Fruit fly (Drosophila melanogaster) whole organism, adult: ENCODE data around the gene CG32640.
A peak's percentile ranks its signal among the peaks of the same experiment; 100 is the strongest.
"Not testable (repeated sequence)": the region's sequence is repeated elsewhere in the genome, so short reads cannot be mapped to it uniquely, and the experiment has no call there.

ENCODE experiments used
- CG11617 ChIP-seq: fragments of 200-800 bp; sonication (Bioruptor generic); optimal IDR thresholded peaks from 2 replicates; lab custom pipeline; 2017; ENCODE audit warnings: mild to moderate bottlenecking, missing biosample characterization, missing genetic modification reagents, missing genetic modification characterization
- CG12768 ChIP-seq: fragments of 200-800 bp; sonication (Bioruptor generic); optimal IDR thresholded peaks from 2 replicates; lab custom pipeline; 2017; ENCODE audit warnings: missing biosample characterization, missing genetic modification characterization, mild to moderate bottlenecking, moderate library complexity, missing genetic modification reagents
- CG14711 ChIP-seq: fragments of 200-800 bp; sonication (Bioruptor generic); optimal IDR thresholded peaks from 2 replicates; lab custom pipeline; 2018; ENCODE audit warnings: missing biosample characterization, mild to moderate bottlenecking, missing genetic modification characterization, moderate library complexity
- CG1620 ChIP-seq: fragments of 200-800 bp; sonication (Bioruptor generic); optimal IDR thresholded peaks from 2 replicates; lab custom pipeline; 2016; ENCODE audit warnings: missing biosample characterization, missing genetic modification characterization
- CG33017 ChIP-seq: fragments of 200-800 bp; sonication (Bioruptor generic); optimal IDR thresholded peaks from 2 replicates; lab custom pipeline; 2018; ENCODE audit warnings: missing biosample characterization, mild to moderate bottlenecking, missing genetic modification characterization, moderate library complexity
- CG5204 ChIP-seq: fragments of 200-800 bp; sonication (Bioruptor generic); optimal IDR thresholded peaks from 2 replicates; lab custom pipeline; 2016; ENCODE audit warnings: missing biosample characterization, missing genetic modification characterization
- CG7045 ChIP-seq: fragments of 200-800 bp; sonication (Bioruptor generic); optimal IDR thresholded peaks from 2 replicates; lab custom pipeline; 2017; ENCODE audit warnings: missing biosample characterization, mild to moderate bottlenecking, missing genetic modification characterization
- CG7101 ChIP-seq: fragments of 200-800 bp; sonication (Bioruptor generic); optimal IDR thresholded peaks from 2 replicates; lab custom pipeline; 2018; ENCODE audit warnings: missing biosample characterization, mild to moderate bottlenecking, missing genetic modification characterization, moderate library complexity
- Clk ChIP-seq: fragments of 200-800 bp; sonication (Bioruptor generic); optimal IDR thresholded peaks from 2 replicates; lab custom pipeline; 2017; ENCODE audit warnings: missing biosample characterization, missing genetic modification characterization
- Crg-1 ChIP-seq: fragments of 200-800 bp; sonication (Bioruptor generic); optimal IDR thresholded peaks from 2 replicates; lab custom pipeline; 2016; ENCODE audit warnings: missing biosample characterization, missing genetic modification characterization
- Hr96 ChIP-seq: fragments of 200-800 bp; sonication (Bioruptor generic); optimal IDR thresholded peaks from 2 replicates; lab custom pipeline; 2016; ENCODE audit warnings: missing biosample characterization, missing genetic modification characterization
- Mnt ChIP-seq: fragments of 200-800 bp; sonication (Bioruptor generic); optimal IDR thresholded peaks from 2 replicates; lab custom pipeline; 2016; ENCODE audit warnings: missing biosample characterization, mild to moderate bottlenecking, missing genetic modification characterization
- bab1 ChIP-seq: fragments of 200-800 bp; sonication (Bioruptor generic); optimal IDR thresholded peaks from 3 replicates; lab custom pipeline; 2019; ENCODE audit warnings: missing biosample characterization, mild to moderate bottlenecking, missing genetic modification characterization, moderate library complexity
- cic ChIP-seq: fragments of 200-800 bp; sonication (Bioruptor generic); optimal IDR thresholded peaks from 2 replicates; lab custom pipeline; 2017; ENCODE audit warnings: missing biosample characterization, mild to moderate bottlenecking, missing genetic modification characterization, moderate library complexity
- cnc ChIP-seq, 2 experiments: fragments of >200 bp; optimal IDR thresholded peaks; 2 replicates each; lab custom pipeline; 2017
- kay ChIP-seq: fragments of 200-800 bp; sonication (Bioruptor generic); peaks from one replicate; lab custom pipeline; 2016; ENCODE audit warnings: missing biosample characterization, missing genetic modification characterization, borderline replicate concordance
- ovo ChIP-seq: fragments of 200-800 bp; sonication (Bioruptor generic); optimal IDR thresholded peaks from 2 replicates; lab custom pipeline; 2016; ENCODE audit warnings: missing biosample characterization, missing genetic modification characterization
- pad ChIP-seq: fragments of 200-800 bp; sonication (Bioruptor generic); optimal IDR thresholded peaks from 3 replicates; lab custom pipeline; 2017; ENCODE audit warnings: missing biosample characterization, missing genetic modification characterization, mild to moderate bottlenecking, moderate library complexity, missing genetic modification reagents
- tj ChIP-seq: fragments of 200-800 bp; sonication (Bioruptor generic); optimal IDR thresholded peaks from 3 replicates; lab custom pipeline; 2017; ENCODE audit warnings: missing biosample characterization, mild to moderate bottlenecking, missing genetic modification characterization, moderate library complexity
- toe ChIP-seq: fragments of 200-800 bp; sonication (Bioruptor generic); optimal IDR thresholded peaks from 2 replicates; lab custom pipeline; 2016; ENCODE audit warnings: missing biosample characterization, missing genetic modification characterization

The CG32640 gene

dm6 chrX:13172865-13173264, 4.9 kb upstream of the CG32640 start:
- no peak for TF ChIP-seq Clk (GFP tag; lab: Kevin White, UChicago)
- no peak for TF ChIP-seq CG33017 (tag; lab: Kevin White, UChicago)
- no peak for TF ChIP-seq CG11617 (GFP tag; lab: Kevin White, UChicago)
- no peak for TF ChIP-seq CG7045
- TF ChIP-seq CG7101 (tag; lab: Kevin White, UChicago) = no peak
- no peak for TF ChIP-seq toe (GFP tag; lab: Kevin White, UChicago)
- no peak for TF ChIP-seq tj (GFP tag; lab: Kevin White, UChicago)

dm6 chrX:13184178-13184577, 6.4 kb downstream of the CG32640 start, which contains the start of gene CG32641:
Gene CG32641 (plus strand): TSS chrX:13184478.
- TF ChIP-seq CG5204 (GFP tag; lab: Kevin White, UChicago); cic (GFP tag; lab: Kevin White, UChicago); CG12768: not testable (repeated sequence)

- no peak for TF ChIP-seq CG5204 (GFP tag; lab: Kevin White, UChicago)
- TF ChIP-seq cic (GFP tag; lab: Kevin White, UChicago) = peak; percentile 40
Measured at dm6 chrX:13189032-13189431, 11.2 kb downstream of the CG32640 start, which contains the start of gene Lgr4. Gene Lgr4 (minus strand): TSS chrX:13189164.

dm6 chrX:13191783-13192182, 14.0 kb downstream of the CG32640 start, which contains the start of gene CG12723:
Gene CG12723 (minus strand): TSS chrX:13191883.
- TF ChIP-seq toe (GFP tag; lab: Kevin White, UChicago) (no peak), CG11617 (GFP tag; lab: Kevin White, UChicago) (no peak)

- TF ChIP-seq tj (GFP tag; lab: Kevin White, UChicago) (no peak), Hr96 (GFP tag; lab: Kevin White, UChicago) (no peak), CG5204 (GFP tag; lab: Kevin White, UChicago) (no peak), Mnt (GFP tag; lab: Kevin White, UChicago) (no peak), Crg-1 (GFP tag; lab: Kevin White, UChicago) (no peak), toe (GFP tag; lab: Kevin White, UChicago) (no peak), CG11617 (GFP tag; lab: Kevin White, UChicago) (no peak), CG7101 (tag; lab: Kevin White, UChicago) (no peak), kay (no peak), CG1620 (GFP tag; lab: Kevin White, UChicago) (no peak), pad (no peak), cic (GFP tag; lab: Kevin White, UChicago) (no peak), CG33017 (tag; lab: Kevin White, UChicago) (no peak), CG7045 (no peak), CG12768 (no peak), CG14711 (tag; lab: Kevin White, UChicago) (no peak)
Measured at dm6 chrX:13192239-13192638, 14.4 kb downstream of the CG32640 start.

- TF ChIP-seq CG33017 (tag; lab: Kevin White, UChicago) (no peak), ovo (GFP tag; lab: Kevin White, UChicago) (no peak), bab1 (GFP tag; lab: Kevin White, UChicago) (no peak), CG14711 (tag; lab: Kevin White, UChicago) (no peak), CG7045 (no peak), CG5204 (GFP tag; lab: Kevin White, UChicago) (no peak)
Measured at dm6 chrX:13194249-13194648, 16.4 kb downstream of the CG32640 start, which contains the start of gene Coq5. Gene Coq5 (minus strand): TSS chrX:13194551.

- TF ChIP-seq CG11617 (GFP tag; lab: Kevin White, UChicago) = no peak
- TF ChIP-seq CG5204 (GFP tag; lab: Kevin White, UChicago) = no peak
- TF ChIP-seq kay = peak; percentile 45
Measured at dm6 chrX:13202162-13202561, 24.4 kb downstream of the CG32640 start, which contains the start of gene CG44437. Gene CG44437 (minus strand): TSS chrX:13202262.

dm6 chrX:13204718-13205117, 26.9 kb downstream of the CG32640 start:
- TF ChIP-seq CG7045 (no peak), CG11617 (GFP tag; lab: Kevin White, UChicago) (no peak), cnc (optimal IDR thresholded peaks at IDR 0.05; lab: Kevin White, UChicago) (no peak), kay (no peak), cic (GFP tag; lab: Kevin White, UChicago) (no peak), Mnt (GFP tag; lab: Kevin White, UChicago) (no peak), Crg-1 (GFP tag; lab: Kevin White, UChicago) (no peak), ovo (GFP tag; lab: Kevin White, UChicago) (no peak), pad (no peak)
